Fruit fly (Drosophila melanogaster): Measurements from ENCODE around the gene pn.

Gene pn

dm6 chrX:2134965-2135758 lies 45.8 kb upstream of the pn start (continued):
- TF ChIP-seq CG11398 (GFP tag; optimal IDR thresholded peaks at IDR 0.05) (peak; percentile 75), kah (GFP tag; optimal IDR thresholded peaks at IDR 0.05) (peak; percentile 79), Hmr (GFP tag; optimal IDR thresholded peaks at IDR 0.05) (peak; percentile 92), CG1602 (GFP tag; optimal IDR thresholded peaks at IDR 0.05) (peak; percentile 84), Hand (GFP tag; optimal IDR thresholded peaks at IDR 0.05) (peak; percentile 90), jigr1 (GFP tag; IDR thresholded peaks at IDR 0.05) (peak; percentile 64; the same call in 2 of the 3 replicates), ssp (GFP tag; IDR thresholded peaks at IDR 0.05) (peak; percentile 69), Dp (GFP tag; optimal IDR thresholded peaks at IDR 0.05) (no peak), dm (GFP tag; optimal IDR thresholded peaks at IDR 0.05) (peak; percentile 62), CG12155 (GFP tag; optimal IDR thresholded peaks at IDR 0.05) (peak; percentile 77), CG15601 (tag; optimal IDR thresholded peaks at IDR 0.05) (peak; percentile 88), tna (GFP tag; IDR thresholded peaks at IDR 0.05; ENCODE audit: partially characterized antibody) (no peak), HLH4C (GFP tag; IDR thresholded peaks at IDR 0.05; ENCODE audit: partially characterized antibody) (no peak), CG10565 (GFP tag; optimal IDR thresholded peaks at IDR 0.05) (no peak), lbe (GFP tag; optimal IDR thresholded peaks at IDR 0.05) (peak; percentile 75), Hsf (GFP tag; optimal IDR thresholded peaks at IDR 0.05) (peak; percentile 86), Oaz (GFP tag; IDR thresholded peaks at IDR 0.05) (peak; percentile 76), Dfd (GFP tag; optimal IDR thresholded peaks at IDR 0.05) (no peak), btn (GFP tag; optimal IDR thresholded peaks at IDR 0.05) (peak; percentile 66), CG6175 (GFP tag; IDR thresholded peaks at IDR 0.05) (0 out of 3 replicates have a peak, but pooled peaks have one; percentile 38), Hmx (GFP tag; optimal IDR thresholded peaks at IDR 0.05) (peak; percentile 76), sob (GFP tag; IDR thresholded peaks at IDR 0.05) (peak; percentile 88), CG31224 (GFP tag; IDR thresholded peaks at IDR 0.05) (peak; percentile 53), peb (GFP tag; IDR thresholded peaks at IDR 0.05) (peak; percentile 70; the same call in 1 of the 2 replicates), CG33557 (GFP tag; optimal IDR thresholded peaks at IDR 0.05) (peak; percentile 91), CG30431 (GFP tag; optimal IDR thresholded peaks at IDR 0.05) (peak; percentile 52), Vsx1 (GFP tag; optimal IDR thresholded peaks at IDR 0.05) (peak; percentile 67), CG11247 (GFP tag; IDR thresholded peaks at IDR 0.05) (peak; percentile 78), CG12942 (GFP tag; optimal IDR thresholded peaks at IDR 0.05) (peak; percentile 73), cato (GFP tag; optimal IDR thresholded peaks at IDR 0.05; ENCODE audit: borderline replicate concordance) (peak; percentile 67), gem (tag; optimal IDR thresholded peaks at IDR 0.05) (peak; percentile 95), E2f2 (GFP tag; IDR thresholded peaks at IDR 0.05) (peak; percentile 67), slbo (GFP tag; IDR thresholded peaks at IDR 0.05) (peak; percentile 78), dati (GFP tag; IDR thresholded peaks at IDR 0.05) (peak; percentile 18; the same call in 1 of the 2 replicates), CG9797 (GFP tag; optimal IDR thresholded peaks at IDR 0.05) (peak; percentile 0), Six4 (GFP tag; optimal IDR thresholded peaks at IDR 0.05) (peak; percentile 77), slou (GFP tag; optimal IDR thresholded peaks at IDR 0.05) (peak; percentile 83), phol (tag; optimal IDR thresholded peaks at IDR 0.05) (peak; percentile 91), ems (GFP tag; optimal IDR thresholded peaks at IDR 0.05) (peak; percentile 77), stc (GFP tag; IDR thresholded peaks at IDR 0.05) (peak; percentile 79), CG6765 (GFP tag; optimal IDR thresholded peaks at IDR 0.05) (peak; percentile 91), sima (GFP tag; optimal IDR thresholded peaks at IDR 0.05) (no peak), cas (GFP tag; IDR thresholded peaks at IDR 0.05) (0 out of 2 replicates have a peak, but pooled peaks have one; percentile 40), twi (tag; optimal IDR thresholded peaks at IDR 0.05) (peak; percentile 78), CrebB (tag; optimal IDR thresholded peaks at IDR 0.05) (peak; percentile 85), pita (GFP tag; optimal IDR thresholded peaks at IDR 0.05) (no peak), HmgD (GFP tag; optimal IDR thresholded peaks at IDR 0.05) (no peak), slp2 (GFP tag; optimal IDR thresholded peaks at IDR 0.05) (peak; percentile 65), z (GFP tag; IDR thresholded peaks at IDR 0.05) (no peak), E2f1 (GFP tag; IDR thresholded peaks at IDR 0.05) (peak; percentile 82)
